Worm (Caenorhabditis elegans) whole organism, young adult: ENCODE measurements around the gene mnk-1.
A peak's percentile ranks its signal among the peaks of the same experiment; 100 is the strongest.

Experiments
- B0035.1 ChIP-seq: sonication (generic microtip); optimal IDR thresholded peaks from 2 replicates; lab custom pipeline; 2016; ENCODE audit warnings: missing genetic modification characterization, mild to moderate bottlenecking, missing compliant biosample characterization, missing genotype, missing genetic modification reagents
- B0261.1 ChIP-seq: sonication (generic microtip); optimal IDR thresholded peaks from 2 replicates; lab custom pipeline; 2016; ENCODE audit warnings: mild to moderate bottlenecking, missing genetic modification characterization, moderate library complexity, missing compliant biosample characterization
- B0336.3 ChIP-seq: fragments of 200-800 bp; sonication (Bioruptor generic); IDR thresholded peaks from 2 replicates; pipeline ENCODE4 v1.3.6; 2022; ENCODE audit warnings: missing genetic modification characterization, missing compliant biosample characterization
- C06A6.2 ChIP-seq: fragments of 200-800 bp; sonication (Bioruptor generic); conservative IDR thresholded peaks from 2 replicates; pipeline ENCODE4 v1.3.6; 2022; ENCODE audit warnings: missing genetic modification characterization, missing compliant biosample characterization
- F10E7.11 ChIP-seq: sonication (generic microtip); optimal IDR thresholded peaks from 2 replicates; lab custom pipeline; 2017; ENCODE audit warnings: mild to moderate bottlenecking, missing genetic modification characterization, moderate library complexity, missing compliant biosample characterization
- F22D6.2 ChIP-seq: sonication (generic microtip); optimal IDR thresholded peaks from 2 replicates; lab custom pipeline; 2016; ENCODE audit warnings: mild to moderate bottlenecking, missing genetic modification characterization, missing compliant biosample characterization
- F33H1.4 ChIP-seq: fragments of 200-800 bp; sonication (Bioruptor generic); IDR thresholded peaks from 2 replicates; pipeline ENCODE4 v1.3.6; 2022; ENCODE audit warnings: missing genetic modification reagents, missing genetic modification characterization, missing compliant biosample characterization
- F37B4.10 ChIP-seq: fragments of 200-800 bp; sonication (Bioruptor generic); IDR thresholded peaks from 2 replicates; pipeline ENCODE4 v1.3.6; 2022; ENCODE audit warnings: missing genetic modification characterization, missing compliant biosample characterization
- K11D2.4 ChIP-seq: fragments of 200-800 bp; sonication (Bioruptor generic); IDR thresholded peaks from 2 replicates; pipeline ENCODE4 v1.3.6; 2022; ENCODE audit warnings: missing genetic modification reagents, missing genetic modification characterization, missing compliant biosample characterization
- Y56A3A.18 ChIP-seq: fragments of 200-800 bp; sonication (Bioruptor generic); IDR thresholded peaks from 2 replicates; pipeline ENCODE4 v1.3.6; 2022; ENCODE audit warnings: missing genetic modification reagents, missing genetic modification characterization, missing compliant biosample characterization
- ZK185.1 ChIP-seq: sonication (generic microtip); optimal IDR thresholded peaks from 2 replicates; lab custom pipeline; 2016; ENCODE audit warnings: mild to moderate bottlenecking, missing genetic modification characterization, missing compliant biosample characterization; ENCODE audit not compliant: poor library complexity, severe bottlenecking
- ama-1 ChIP-seq, 3 experiments: fragments of 150-350 bp in 1 of 3; sonication (generic microtip) in 2 of 3; optimal IDR thresholded peaks; 2 replicates each; lab custom pipeline; 2014 to 2018; ENCODE audit warnings: missing biosample characterization in 2 of 3, missing genetic modification characterization in 2 of 3, missing genetic modification reagents in 2 of 3
- athp-1 ChIP-seq: sonication (generic microtip); optimal IDR thresholded peaks from 2 replicates; lab custom pipeline; 2017; ENCODE audit warnings: mild to moderate bottlenecking, missing genetic modification characterization, missing compliant biosample characterization
- attf-5 ChIP-seq: fragments of 200-800 bp; sonication (Bioruptor generic); optimal IDR thresholded peaks from 2 replicates; lab custom pipeline; 2018; ENCODE audit warnings: mild to moderate bottlenecking, missing genetic modification characterization, missing compliant biosample characterization
- bed-1 ChIP-seq: fragments of 200-800 bp; sonication (Bioruptor generic); IDR thresholded peaks from 2 replicates; pipeline ENCODE4 v1.3.6; 2022; ENCODE audit warnings: missing genetic modification reagents, missing genetic modification characterization, missing compliant biosample characterization
- ccch-3 ChIP-seq: fragments of 200-800 bp; sonication (Bioruptor generic); optimal IDR thresholded peaks from 2 replicates; lab custom pipeline; 2018; ENCODE audit warnings: mild to moderate bottlenecking, missing genetic modification characterization, missing compliant biosample characterization
- cebp-1 ChIP-seq, 2 experiments: fragments of 200-800 bp in 1 of 2; sonication (Bioruptor generic) in 1 of 2; sonication (generic microtip) in 1 of 2; IDR thresholded peaks in 1 of 2; optimal IDR thresholded peaks in 1 of 2; 2 replicates each; pipeline versions ENCODE4 v1.3.6 to Lab custom; 2017 to 2022; ENCODE audit warnings: missing compliant biosample characterization in 2 of 2, missing genetic modification characterization in 2 of 2, mild to moderate bottlenecking in 1 of 2, missing genetic modification reagents in 1 of 2, moderate library complexity in 1 of 2
- ceh-58 ChIP-seq: fragments of 200-800 bp; sonication (Bioruptor generic); IDR thresholded peaks from 2 replicates; pipeline ENCODE4 v1.3.6; 2022; ENCODE audit warnings: missing genetic modification characterization, missing compliant biosample characterization
- efl-1 ChIP-seq: fragments of 150-350 bp; optimal IDR thresholded peaks from 2 replicates; lab custom pipeline; 2014; ENCODE audit warnings: missing biosample characterization, missing genetic modification reagents, missing genetic modification characterization
- egl-18 ChIP-seq: fragments of 200-800 bp; sonication (Bioruptor generic); IDR thresholded peaks from 2 replicates; pipeline ENCODE4 v1.3.6; 2022; ENCODE audit warnings: missing genetic modification reagents, missing genetic modification characterization, missing compliant biosample characterization
- egl-44 ChIP-seq: fragments of 200-800 bp; sonication (Bioruptor generic); IDR thresholded peaks from 2 replicates; pipeline ENCODE4 v1.3.6; 2022; ENCODE audit warnings: missing genetic modification reagents, missing genetic modification characterization, missing compliant biosample characterization
- hmg-1.2 ChIP-seq: fragments of 200-800 bp; sonication (Bioruptor generic); IDR thresholded peaks from 2 replicates; pipeline ENCODE4 v1.3.6; 2022; ENCODE audit warnings: missing genetic modification reagents, missing genetic modification characterization, missing compliant biosample characterization
- hmg-20 ChIP-seq: fragments of 200-800 bp; sonication (Bioruptor generic); IDR thresholded peaks from 2 replicates; pipeline ENCODE4 v1.3.6; 2022; ENCODE audit warnings: missing genetic modification reagents, missing genetic modification characterization, missing compliant biosample characterization
- hsf-1 ChIP-seq: fragments of 200-800 bp; sonication (Bioruptor generic); IDR thresholded peaks from 2 replicates; pipeline ENCODE4 v1.3.6; 2022; ENCODE audit warnings: missing genetic modification reagents, missing genetic modification characterization, missing compliant biosample characterization
- let-526 ChIP-seq: fragments of 200-800 bp; sonication (Bioruptor generic); IDR thresholded peaks from 2 replicates; pipeline ENCODE4 v1.3.6; 2022; ENCODE audit warnings: missing genetic modification reagents, missing genetic modification characterization, missing compliant biosample characterization
- let-607 ChIP-seq, 2 experiments: fragments of 200-800 bp in 1 of 2; sonication (Bioruptor generic) in 1 of 2; sonication (generic microtip) in 1 of 2; optimal IDR thresholded peaks; 2 replicates each; lab custom pipeline; 2016 to 2018; ENCODE audit warnings: mild to moderate bottlenecking in 2 of 2, missing compliant biosample characterization in 2 of 2, missing genetic modification characterization in 2 of 2, moderate library complexity in 2 of 2, missing genotype in 1 of 2
- lin-35 ChIP-seq, 3 experiments: fragments of 150-350 bp in 2 of 3; sonication (generic microtip) in 1 of 3; optimal IDR thresholded peaks; 2 replicates each; lab custom pipeline; 2014 to 2018; ENCODE audit warnings: missing biosample characterization in 3 of 3, missing genetic modification characterization in 3 of 3, missing genetic modification reagents in 3 of 3
- lir-1 ChIP-seq: fragments of 200-800 bp; sonication (Bioruptor generic); conservative IDR thresholded peaks from 2 replicates; pipeline ENCODE4 v1.3.6; 2022; ENCODE audit warnings: missing genetic modification reagents, missing genetic modification characterization, missing compliant biosample characterization
- madf-3 ChIP-seq: fragments of 200-800 bp; sonication (Bioruptor generic); IDR thresholded peaks from 2 replicates; pipeline ENCODE4 v1.3.6; 2022; ENCODE audit warnings: missing genetic modification reagents, missing genetic modification characterization, missing compliant biosample characterization
- mxl-1 ChIP-seq: sonication (generic microtip); optimal IDR thresholded peaks from 2 replicates; lab custom pipeline; 2016; ENCODE audit warnings: missing genetic modification characterization, missing compliant biosample characterization
- nhr-120 ChIP-seq: fragments of 200-800 bp; sonication (Bioruptor generic); IDR thresholded peaks from 2 replicates; pipeline ENCODE4 v1.3.6; 2022; ENCODE audit warnings: missing genetic modification characterization, missing compliant biosample characterization
- nhr-27 ChIP-seq: fragments of 200-800 bp; sonication (Bioruptor generic); optimal IDR thresholded peaks from 2 replicates; lab custom pipeline; 2018; ENCODE audit warnings: mild to moderate bottlenecking, missing genetic modification characterization, moderate library complexity, missing compliant biosample characterization
- nhr-80 ChIP-seq: sonication (generic microtip); optimal IDR thresholded peaks from 2 replicates; lab custom pipeline; 2016; ENCODE audit warnings: missing genetic modification characterization, missing compliant biosample characterization
- pha-4 ChIP-seq: fragments of 150-350 bp; sonication (generic microtip); optimal IDR thresholded peaks from 2 replicates; lab custom pipeline; 2014; ENCODE audit warnings: missing biosample characterization, missing genetic modification reagents, missing genetic modification characterization
- rpc-1 ChIP-seq, 2 experiments: fragments of 150-350 bp in 1 of 2; sonication (generic microtip) in 1 of 2; optimal IDR thresholded peaks; 2 replicates each; lab custom pipeline; 2014 to 2018; ENCODE audit warnings: missing biosample characterization in 1 of 2, missing genetic modification characterization in 1 of 2, missing genetic modification reagents in 1 of 2, missing genotype in 1 of 2
- sea-2 ChIP-seq: fragments of 200-800 bp; sonication (Bioruptor generic); IDR thresholded peaks from 2 replicates; pipeline ENCODE4 v1.3.6; 2022; ENCODE audit warnings: missing genetic modification characterization, missing compliant biosample characterization
- somi-1 ChIP-seq: fragments of 200-800 bp; sonication (Bioruptor generic); optimal IDR thresholded peaks from 2 replicates; lab custom pipeline; 2018; ENCODE audit warnings: mild to moderate bottlenecking, missing genetic modification characterization, missing compliant biosample characterization
- tbp1 ChIP-seq: fragments of 200-800 bp; sonication (Bioruptor generic); optimal IDR thresholded peaks from 2 replicates; lab custom pipeline; 2018; ENCODE audit warnings: mild to moderate bottlenecking, missing genetic modification characterization, missing compliant biosample characterization
- tlf-1 ChIP-seq: fragments of 200-800 bp; sonication (Bioruptor generic); optimal IDR thresholded peaks from 2 replicates; lab custom pipeline; 2018; ENCODE audit warnings: mild to moderate bottlenecking, missing genetic modification characterization, missing compliant biosample characterization
- unc-130 ChIP-seq: sonication (generic microtip); optimal IDR thresholded peaks from 2 replicates; lab custom pipeline; 2016; ENCODE audit warnings: missing genetic modification reagents, missing genetic modification characterization, missing compliant biosample characterization
- unc-62 ChIP-seq: fragments of 150-350 bp; optimal IDR thresholded peaks from 2 replicates; lab custom pipeline; 2014; ENCODE audit warnings: missing biosample characterization, missing genetic modification reagents, missing genetic modification characterization
- zim-3 ChIP-seq: sonication (generic microtip); optimal IDR thresholded peaks from 2 replicates; lab custom pipeline; 2017; ENCODE audit warnings: mild to moderate bottlenecking, missing genetic modification characterization, moderate library complexity, missing compliant biosample characterization
- ztf-22 ChIP-seq: fragments of 200-800 bp; sonication (Bioruptor generic); optimal IDR thresholded peaks from 2 replicates; lab custom pipeline; 2018; ENCODE audit warnings: mild to moderate bottlenecking, missing genetic modification characterization, moderate library complexity, missing compliant biosample characterization
- ztf-6 ChIP-seq: fragments of 200-800 bp; sonication (Bioruptor generic); IDR thresholded peaks from 2 replicates; pipeline ENCODE4 v1.3.6; 2022; ENCODE audit warnings: missing genetic modification reagents, missing genetic modification characterization, missing compliant biosample characterization

mnk-1 gene

ce11 chrII:10556550-10557205 lies 1.8 kb upstream of the mnk-1 start (continued):
- TF ChIP-seq pha-4 (no peak), efl-1 (no peak), ama-1 (optimal IDR thresholded peaks at IDR 0.05; lab: Kevin White, UChicago) (peak; percentile 87), ama-1 (GFP tag; optimal IDR thresholded peaks at IDR 0.05; lab: Kevin White, UChicago) (no peak), unc-130 (GFP tag; lab: Kevin White, UChicago) (no peak), cebp-1 (GFP tag; IDR thresholded peaks at IDR 0.05; lab: Robert Waterston, UW) (no peak), cebp-1 (tag; optimal IDR thresholded peaks at IDR 0.05; lab: Kevin White, UChicago) (no peak), B0035.1 (tag; lab: Kevin White, UChicago) (no peak), B0336.3 (GFP tag; lab: Robert Waterston, UW) (peak; percentile 39; the same call in 1 of the 2 replicates), sea-2 (GFP tag; lab: Robert Waterston, UW) (no peak), let-607 (tag; optimal IDR thresholded peaks at IDR 0.05; lab: Kevin White, UChicago) (peak; percentile 18 to 50), Y56A3A.18 (GFP tag; lab: Robert Waterston, UW) (no peak), F37B4.10 (GFP tag; lab: Robert Waterston, UW) (no peak), F22D6.2 (no peak), nhr-80 (tag; lab: Kevin White, UChicago) (peak; percentile 74), egl-44 (GFP tag; lab: Robert Waterston, UW) (0 out of 2 replicates have a peak, but pooled peaks have one; percentile 11), F33H1.4 (GFP tag; lab: Robert Waterston, UW) (no peak), ZK185.1 (tag; lab: Kevin White, UChicago) (no peak), bed-1 (0 out of 2 replicates have a peak, but pooled peaks have one; percentile 41), hsf-1 (0 out of 2 replicates have a peak, but pooled peaks have one; percentile 54), ceh-58 (GFP tag; lab: Robert Waterston, UW) (no peak)

ce11 chrII:10555484-10556075 lies 736 bp upstream of the mnk-1 start:
- peak; percentile 73 for TF ChIP-seq B0336.3 (GFP tag; lab: Robert Waterston, UW)
- no peak for TF ChIP-seq zim-3
- TF ChIP-seq ccch-3 (GFP tag; lab: Kevin White, UChicago): no peak
- no peak for TF ChIP-seq nhr-27 (tag; lab: Kevin White, UChicago)
- TF ChIP-seq lin-35 (GFP tag; optimal IDR thresholded peaks at IDR 0.05; lab: Kevin White, UChicago): no peak
- TF ChIP-seq sea-2 (GFP tag; lab: Robert Waterston, UW): no peak
- TF ChIP-seq somi-1 (GFP tag; lab: Kevin White, UChicago): peak; percentile 31
- TF ChIP-seq ztf-6: no peak
- peak; percentile 52; the same call in 1 of the 2 replicates for TF ChIP-seq hmg-1.2 (GFP tag; lab: Robert Waterston, UW)
- peak; percentile 17; the same call in 1 of the 2 replicates for TF ChIP-seq K11D2.4 (GFP tag; lab: Robert Waterston, UW)
- TF ChIP-seq tlf-1 (GFP tag; lab: Kevin White, UChicago): peak; percentile 59
- TF ChIP-seq attf-5 (GFP tag; lab: Kevin White, UChicago): peak; percentile 36
- TF ChIP-seq tbp1 (GFP tag; lab: Kevin White, UChicago): peak; percentile 55
- TF ChIP-seq B0261.1 (tag; lab: Kevin White, UChicago): no peak
- TF ChIP-seq nhr-120 (GFP tag; lab: Robert Waterston, UW): no peak
- TF ChIP-seq ceh-58 (GFP tag; lab: Robert Waterston, UW): no peak
- TF ChIP-seq lir-1 (GFP tag; lab: Robert Waterston, UW): peak; percentile 15; the same call in 1 of the 2 replicates
- TF ChIP-seq hmg-20 (GFP tag; lab: Robert Waterston, UW): no peak
- TF ChIP-seq mxl-1 (tag; lab: Kevin White, UChicago): no peak
- peak; percentile 64 for TF ChIP-seq hsf-1
- TF ChIP-seq rpc-1 (optimal IDR thresholded peaks at IDR 0.05; lab: Kevin White, UChicago): no peak
- no peak for TF ChIP-seq rpc-1 (tag; optimal IDR thresholded peaks at IDR 0.05; lab: Kevin White, UChicago)
- no peak for TF ChIP-seq F10E7.11
- no peak for TF ChIP-seq ztf-22 (GFP tag; lab: Kevin White, UChicago)
- TF ChIP-seq unc-62 (GFP tag; lab: Kevin White, UChicago): peak; percentile 16
- no peak for TF ChIP-seq athp-1 (tag; lab: Kevin White, UChicago)
- TF ChIP-seq let-526 (GFP tag; lab: Robert Waterston, UW): 0 out of 2 replicates have a peak, but pooled peaks have one; percentile 19
- TF ChIP-seq egl-18: no peak
- no peak for TF ChIP-seq madf-3 (GFP tag; lab: Robert Waterston, UW)
- no peak; the same call in 1 of the 2 replicates for TF ChIP-seq C06A6.2 (GFP tag; lab: Robert Waterston, UW)
- TF ChIP-seq F22D6.2: no peak
